Fruit fly (Drosophila melanogaster): ENCODE data around the gene CG34308.
A peak's percentile ranks its signal among the peaks of the same experiment; 100 is the strongest.

CG34308 gene

DNA sequence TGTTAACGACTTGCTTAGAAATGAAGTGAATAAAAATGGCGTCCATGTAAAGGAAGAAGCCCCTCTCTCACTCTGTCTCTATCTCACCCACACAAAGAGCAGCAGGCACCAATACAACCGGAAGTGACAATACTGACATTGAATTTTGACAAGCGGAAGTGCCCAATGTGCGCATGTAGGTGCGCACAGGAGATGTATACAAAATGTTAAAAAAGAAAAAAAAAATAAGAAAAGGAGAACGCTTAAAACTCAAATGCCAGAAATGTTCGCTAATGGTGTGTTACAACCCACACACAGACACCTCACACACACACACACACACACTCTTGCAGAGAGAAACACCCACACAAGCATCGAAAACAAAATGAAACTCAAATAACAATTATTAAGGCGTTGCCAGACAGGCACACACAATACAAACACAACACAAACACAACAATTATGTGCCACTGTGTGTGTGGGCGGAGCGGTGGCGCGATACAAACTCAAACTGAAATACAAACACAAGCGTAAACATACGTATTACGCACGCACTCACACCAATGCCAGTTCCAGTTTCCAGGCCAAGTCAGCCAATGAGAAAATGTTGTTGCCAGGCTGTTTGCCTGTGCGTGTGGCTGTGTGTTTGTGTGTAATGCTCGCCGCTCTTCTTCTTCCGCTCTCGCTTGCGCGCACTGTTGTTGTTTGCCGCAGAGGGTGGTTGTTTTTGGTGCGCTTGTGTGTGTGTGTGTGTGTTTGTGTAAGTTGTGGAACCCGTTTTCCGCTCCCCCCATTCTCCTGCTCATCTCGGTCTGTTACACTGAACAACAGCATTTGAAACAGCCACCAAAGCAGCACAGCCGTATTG lies 25.1 kb upstream of the CG34308 start:
- TF ChIP-seq Dll (optimal IDR thresholded peaks at IDR 0.05) (peak; percentile 76), usp (GFP tag; optimal IDR thresholded peaks at IDR 0.05) (no peak), pan (optimal IDR thresholded peaks at IDR 0.05) (no peak), CG8478 (optimal IDR thresholded peaks at IDR 0.05) (peak; percentile 93), EcR (GFP tag; optimal IDR thresholded peaks at IDR 0.05) (no peak)

DNA sequence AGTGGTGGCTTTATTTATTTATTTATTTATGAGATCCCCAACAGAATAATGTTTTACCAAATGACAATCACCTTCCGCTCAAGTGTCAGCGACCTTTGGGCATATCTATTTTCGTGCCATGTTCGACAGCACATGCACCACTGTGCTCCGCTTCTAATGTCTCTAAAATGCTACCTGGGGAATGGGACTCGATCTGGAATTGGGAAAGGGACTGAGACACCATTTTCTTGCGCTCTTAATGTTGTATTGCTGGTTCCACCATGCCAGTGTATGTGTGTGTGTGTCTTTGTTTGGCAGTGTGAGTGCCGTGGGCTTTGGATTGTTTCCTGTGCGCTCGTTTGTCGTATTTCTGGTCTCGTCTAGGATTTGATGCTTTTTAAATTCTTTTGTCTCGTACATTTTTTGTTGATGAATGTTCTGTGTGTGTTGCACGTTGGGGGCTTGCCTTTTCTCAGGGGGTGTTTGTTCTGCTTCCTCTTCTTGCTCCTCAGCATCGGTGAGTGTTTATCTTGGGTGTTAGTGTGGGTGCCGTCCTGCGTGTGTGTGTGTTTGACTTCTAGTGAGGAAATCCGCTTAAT lies 23.8 kb upstream of the CG34308 start:
- peak; percentile 15 for TF ChIP-seq Dll (optimal IDR thresholded peaks at IDR 0.05)
- peak in 1 of 2 experiments; percentile 55 for TF ChIP-seq EcR (GFP tag; optimal IDR thresholded peaks at IDR 0.05)
- no peak for TF ChIP-seq CG8478 (optimal IDR thresholded peaks at IDR 0.05)
- TF ChIP-seq psq (optimal IDR thresholded peaks at IDR 0.05), result no peak
- TF ChIP-seq usp (GFP tag; optimal IDR thresholded peaks at IDR 0.05), result no peak
- TF ChIP-seq pan (optimal IDR thresholded peaks at IDR 0.05), result no peak

- TF ChIP-seq EcR (GFP tag; optimal IDR thresholded peaks at IDR 0.05), result no peak
- TF ChIP-seq usp (GFP tag; optimal IDR thresholded peaks at IDR 0.05), result no peak
- TF ChIP-seq pan (optimal IDR thresholded peaks at IDR 0.05), result no peak
- no peak for TF ChIP-seq Dll (optimal IDR thresholded peaks at IDR 0.05)
- TF ChIP-seq psq (optimal IDR thresholded peaks at IDR 0.05), result no peak
- TF ChIP-seq CG8478 (optimal IDR thresholded peaks at IDR 0.05), result no peak
Measured at dm6 chr3R:13068022-13068421, 21.0 kb upstream of the CG34308 start.

DNA sequence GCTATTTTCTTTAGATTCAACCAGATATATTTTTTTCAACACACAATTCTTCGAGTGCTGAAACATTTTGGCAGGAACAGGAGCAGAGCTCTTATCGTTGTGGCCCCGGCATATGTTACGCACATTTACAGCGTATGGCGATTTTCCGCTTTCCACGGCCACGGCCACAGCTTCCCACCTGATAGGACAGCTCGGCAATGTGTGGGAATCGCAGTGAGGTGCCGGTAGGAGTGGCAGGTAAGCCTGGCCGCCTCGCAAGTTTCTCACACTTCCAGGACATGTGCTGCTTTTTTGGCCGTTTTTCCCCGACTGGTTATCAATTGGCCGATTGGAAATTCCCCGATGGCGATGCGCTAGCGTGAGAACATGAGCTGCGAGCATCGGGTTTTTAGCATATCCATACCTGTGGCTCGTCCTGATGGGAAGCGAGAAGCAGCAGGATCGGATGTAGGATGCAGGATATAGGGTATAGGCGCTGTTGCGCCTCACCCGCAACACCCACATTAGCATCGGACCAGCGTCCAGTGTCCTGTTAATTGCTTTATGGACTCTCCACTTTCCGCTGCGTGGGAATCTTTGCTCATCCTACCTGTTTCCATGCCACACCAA lies 18.9 kb upstream of the CG34308 start:
- TF ChIP-seq CG8478 (optimal IDR thresholded peaks at IDR 0.05), result no peak
- no peak for TF ChIP-seq Dll (optimal IDR thresholded peaks at IDR 0.05)
- no peak for TF ChIP-seq pan (optimal IDR thresholded peaks at IDR 0.05)
- TF ChIP-seq psq (optimal IDR thresholded peaks at IDR 0.05), result no peak
- TF ChIP-seq EcR (GFP tag; optimal IDR thresholded peaks at IDR 0.05), result no peak
- no peak for TF ChIP-seq usp (GFP tag; optimal IDR thresholded peaks at IDR 0.05)

- no peak for TF ChIP-seq CG8478 (optimal IDR thresholded peaks at IDR 0.05)
- TF ChIP-seq usp (GFP tag; optimal IDR thresholded peaks at IDR 0.05), result no peak
- no peak for TF ChIP-seq pan (optimal IDR thresholded peaks at IDR 0.05)
- no peak for TF ChIP-seq psq (optimal IDR thresholded peaks at IDR 0.05)
- TF ChIP-seq Dll (optimal IDR thresholded peaks at IDR 0.05), result no peak
- no peak for TF ChIP-seq EcR (GFP tag; optimal IDR thresholded peaks at IDR 0.05)
Measured at dm6 chr3R:13072052-13072451, 17.0 kb upstream of the CG34308 start.

DNA sequence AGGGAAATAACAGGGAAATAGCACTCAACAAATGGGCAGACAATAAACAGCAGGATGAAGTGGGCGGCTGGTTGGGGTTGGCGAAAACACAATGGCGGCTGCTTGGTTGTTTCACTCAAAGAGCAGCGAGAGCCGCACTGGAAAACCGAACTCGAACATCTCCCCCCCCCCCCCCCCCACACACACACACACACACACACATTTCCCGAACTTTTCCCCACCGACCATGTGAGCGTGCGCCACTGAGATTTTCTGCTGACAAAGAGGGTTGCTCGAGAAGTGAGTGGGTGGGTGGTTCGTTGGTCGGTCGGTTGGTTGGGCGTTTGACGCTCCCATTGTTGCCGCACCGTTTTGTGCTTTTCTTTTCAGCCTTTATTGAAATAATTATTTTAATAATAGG lies 15.9 kb upstream of the CG34308 start:
- TF ChIP-seq Dll (optimal IDR thresholded peaks at IDR 0.05), result no peak

- no peak for TF ChIP-seq Dll (optimal IDR thresholded peaks at IDR 0.05)
- TF ChIP-seq usp (GFP tag; optimal IDR thresholded peaks at IDR 0.05), result no peak
- no peak for TF ChIP-seq pan (optimal IDR thresholded peaks at IDR 0.05)
- TF ChIP-seq EcR (GFP tag; optimal IDR thresholded peaks at IDR 0.05), result no peak
- TF ChIP-seq psq (optimal IDR thresholded peaks at IDR 0.05), result no peak
- TF ChIP-seq CG8478 (optimal IDR thresholded peaks at IDR 0.05), result no peak
Measured at dm6 chr3R:13074588-13074987, 14.5 kb upstream of the CG34308 start.

DNA sequence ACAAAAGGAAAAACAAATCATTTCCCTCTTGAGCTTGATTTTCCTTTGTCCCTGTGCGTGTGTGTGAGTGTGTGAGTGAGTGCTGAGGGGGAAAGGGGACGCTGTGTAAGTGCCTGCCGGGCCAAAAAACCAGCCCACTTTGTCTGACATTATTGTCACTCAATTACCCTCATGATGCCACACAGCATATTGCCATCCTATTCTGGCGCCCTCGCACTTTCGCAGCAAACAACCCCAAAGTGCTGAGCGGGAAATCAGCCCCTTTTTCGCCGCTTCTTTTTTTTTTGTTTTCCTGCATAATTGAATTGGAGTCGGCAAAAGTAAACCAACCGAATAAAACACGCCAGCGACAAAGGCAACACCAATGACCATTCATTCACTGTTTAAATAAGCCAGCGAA lies 13.3 kb upstream of the CG34308 start:
- no peak for TF ChIP-seq usp (GFP tag; optimal IDR thresholded peaks at IDR 0.05)
- no peak for TF ChIP-seq CG8478 (optimal IDR thresholded peaks at IDR 0.05)
- no peak for TF ChIP-seq Dll (optimal IDR thresholded peaks at IDR 0.05)
- TF ChIP-seq psq (optimal IDR thresholded peaks at IDR 0.05), result no peak
- TF ChIP-seq EcR (GFP tag; optimal IDR thresholded peaks at IDR 0.05), result no peak
- no peak for TF ChIP-seq pan (optimal IDR thresholded peaks at IDR 0.05)

dm6 chr3R:13077262-13077661 lies 11.8 kb upstream of the CG34308 start:
- no peak for TF ChIP-seq psq (optimal IDR thresholded peaks at IDR 0.05)
- no peak for TF ChIP-seq CG8478 (optimal IDR thresholded peaks at IDR 0.05)
- TF ChIP-seq usp (GFP tag; optimal IDR thresholded peaks at IDR 0.05), result no peak
- TF ChIP-seq EcR (GFP tag; optimal IDR thresholded peaks at IDR 0.05), result no peak
- TF ChIP-seq pan (optimal IDR thresholded peaks at IDR 0.05), result no peak
- no peak for TF ChIP-seq Dll (optimal IDR thresholded peaks at IDR 0.05)

DNA sequence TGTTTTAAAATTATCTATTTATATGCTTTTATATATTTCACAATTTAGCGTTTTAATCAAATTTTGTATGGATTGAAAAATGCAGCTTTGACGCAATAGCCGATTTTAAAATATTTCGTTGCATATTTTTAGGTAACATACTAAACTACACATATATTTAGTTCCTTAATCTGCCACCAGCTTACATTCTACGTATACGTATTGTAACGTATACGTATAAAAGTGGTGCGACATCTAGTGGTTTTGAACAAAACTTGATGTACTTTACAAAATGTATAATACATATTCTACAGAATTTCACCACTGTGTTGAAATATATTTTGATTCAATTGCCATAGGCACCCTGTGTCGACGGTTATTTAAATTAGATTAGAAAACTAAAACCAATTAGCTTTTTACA lies 10.8 kb upstream of the CG34308 start:
- TF ChIP-seq usp (GFP tag; optimal IDR thresholded peaks at IDR 0.05) (no peak), Dll (optimal IDR thresholded peaks at IDR 0.05) (no peak), pan (optimal IDR thresholded peaks at IDR 0.05) (no peak), EcR (GFP tag; optimal IDR thresholded peaks at IDR 0.05) (no peak), psq (optimal IDR thresholded peaks at IDR 0.05) (no peak), CG8478 (optimal IDR thresholded peaks at IDR 0.05) (no peak)

DNA sequence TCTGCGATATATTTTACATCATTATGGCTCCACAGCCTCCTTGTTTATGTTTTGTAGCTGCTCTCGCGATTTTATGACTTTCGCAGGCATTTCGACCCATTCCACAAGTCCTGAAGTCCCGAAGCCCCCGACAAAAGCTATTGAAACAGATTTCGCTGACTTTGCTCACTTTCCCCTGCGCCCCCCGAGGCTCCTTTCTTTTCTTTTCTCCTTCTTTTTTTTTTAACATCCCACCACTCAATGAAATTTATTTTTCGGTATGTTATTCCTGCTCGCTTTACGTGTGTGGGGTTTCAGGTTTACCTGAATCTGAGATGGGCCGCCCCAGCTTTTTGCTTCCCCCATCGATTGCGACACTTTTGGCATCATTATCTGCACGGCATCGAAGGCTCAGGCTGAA lies 6.7 kb upstream of the CG34308 start:
- TF ChIP-seq CG8478 (optimal IDR thresholded peaks at IDR 0.05) (no peak), pan (optimal IDR thresholded peaks at IDR 0.05) (no peak), EcR (GFP tag; optimal IDR thresholded peaks at IDR 0.05) (no peak), Dll (optimal IDR thresholded peaks at IDR 0.05) (no peak), usp (GFP tag; optimal IDR thresholded peaks at IDR 0.05) (no peak), psq (optimal IDR thresholded peaks at IDR 0.05) (no peak)

- TF ChIP-seq CG8478 (optimal IDR thresholded peaks at IDR 0.05), result no peak
- TF ChIP-seq pan (optimal IDR thresholded peaks at IDR 0.05), result no peak
- TF ChIP-seq usp (GFP tag; optimal IDR thresholded peaks at IDR 0.05), result no peak
- no peak for TF ChIP-seq EcR (GFP tag; optimal IDR thresholded peaks at IDR 0.05)
- TF ChIP-seq psq (optimal IDR thresholded peaks at IDR 0.05), result no peak
- no peak for TF ChIP-seq Dll (optimal IDR thresholded peaks at IDR 0.05)
Measured at dm6 chr3R:13085924-13086323, 3.1 kb upstream of the CG34308 start, which contains the start of gene CG43063. Gene CG43063 (plus strand): TSS chr3R:13086224.
